Fruit fly (Drosophila melanogaster): ENCODE results near the gene polybromo.

The polybromo gene

DNA sequence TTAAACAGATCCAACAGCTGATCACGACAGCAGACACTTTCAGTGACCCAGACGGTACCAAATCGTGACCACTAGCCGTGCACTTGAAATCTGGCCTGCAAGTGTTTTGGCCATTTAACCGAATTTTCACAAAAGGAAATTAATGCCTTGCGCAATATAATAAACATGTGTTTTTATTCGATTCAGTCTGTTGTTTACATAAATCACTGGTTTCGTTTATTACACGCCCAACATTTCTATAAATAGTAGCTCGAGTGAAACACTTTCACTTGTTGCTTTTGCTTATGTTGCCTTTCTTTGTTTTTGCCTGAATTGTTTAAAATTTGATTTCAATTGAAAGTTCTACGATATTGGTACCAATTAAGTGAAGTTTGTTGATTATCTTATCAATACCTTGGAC, 7.3 kb upstream of the polybromo start (continued):
- no peak for TF ChIP-seq CG31441 (GFP tag; IDR thresholded peaks at IDR 0.05)
- peak in 1 of 2 experiments; percentile 51 for TF ChIP-seq Pdp1 (GFP tag; optimal IDR thresholded peaks at IDR 0.05)
- TF ChIP-seq sqz (GFP tag; optimal IDR thresholded peaks at IDR 0.05) = no peak
- no peak for TF ChIP-seq Hmr (GFP tag; optimal IDR thresholded peaks at IDR 0.05)
- TF ChIP-seq CG3995 (GFP tag; optimal IDR thresholded peaks at IDR 0.05) = peak; percentile 40
- no peak for TF ChIP-seq Eip74EF (GFP tag; optimal IDR thresholded peaks at IDR 0.05)
- peak; percentile 63 for TF ChIP-seq kni (GFP tag; optimal IDR thresholded peaks at IDR 0.05)
- TF ChIP-seq kah (GFP tag; optimal IDR thresholded peaks at IDR 0.05) = peak; percentile 77
- TF ChIP-seq CG13775 (GFP tag; optimal IDR thresholded peaks at IDR 0.05) = no peak
- TF ChIP-seq CG12744 (GFP tag; optimal IDR thresholded peaks at IDR 0.05) = no peak
- TF ChIP-seq nau (GFP tag; optimal IDR thresholded peaks at IDR 0.05) = no peak
- no peak for TF ChIP-seq btn (GFP tag; optimal IDR thresholded peaks at IDR 0.05)
- TF ChIP-seq Blimp-1 (GFP tag; optimal IDR thresholded peaks at IDR 0.05) = peak; percentile 70
- TF ChIP-seq CG18476 (GFP tag; optimal IDR thresholded peaks at IDR 0.05) = no peak
- TF ChIP-seq CG1529 (GFP tag; optimal IDR thresholded peaks at IDR 0.05) = no peak

DNA sequence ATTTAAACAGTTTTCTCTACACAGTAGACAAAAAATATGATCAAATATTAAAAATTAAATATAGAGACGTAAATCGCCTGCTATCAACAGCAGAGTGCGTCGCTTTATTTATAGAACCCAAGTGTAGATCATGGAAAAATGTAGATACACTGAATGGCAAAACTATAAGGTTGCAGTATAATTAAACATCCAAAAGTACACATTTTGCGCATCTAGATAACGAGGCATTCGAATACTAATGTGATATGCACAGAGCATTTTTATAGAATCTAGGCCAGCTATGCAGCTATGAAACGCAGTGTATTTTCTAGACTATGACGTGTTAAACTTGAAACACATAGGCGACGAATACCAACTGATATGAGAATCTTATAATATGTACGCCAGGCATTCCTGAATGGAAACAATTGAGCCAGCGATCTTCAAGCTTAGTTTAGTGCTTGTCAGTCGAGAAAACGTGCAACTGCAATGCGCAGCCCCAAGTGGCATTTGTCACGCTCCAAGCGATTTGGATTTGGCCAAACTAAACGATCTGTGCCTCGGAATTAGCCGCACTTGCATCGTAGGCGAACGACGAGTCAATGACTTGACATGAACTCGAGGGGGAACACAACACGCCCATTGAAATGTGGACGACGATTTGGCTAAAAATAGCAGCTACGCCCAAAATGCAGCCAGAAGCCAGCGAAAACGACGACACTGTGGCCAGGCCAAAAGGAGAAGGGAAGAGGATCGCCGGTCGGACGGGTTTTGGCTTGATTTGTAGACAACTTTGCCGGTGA, 6.0 kb upstream of the polybromo start:
- TF ChIP-seq CG14965 (GFP tag; optimal IDR thresholded peaks at IDR 0.05; ENCODE audit: borderline replicate concordance) (no peak), GATAe (GFP tag; conservative IDR thresholded peaks at IDR 0.05) (peak; percentile 41; the same call in 1 of the 2 replicates), Optix (GFP tag; IDR thresholded peaks at IDR 0.05) (peak; percentile 89), CG1603 (tag; optimal IDR thresholded peaks at IDR 0.05) (peak; percentile 91), CG13123 (GFP tag; optimal IDR thresholded peaks at IDR 0.05) (peak; percentile 73), ash1 (GFP tag; optimal IDR thresholded peaks at IDR 0.05) (peak; percentile 82), nau (GFP tag; optimal IDR thresholded peaks at IDR 0.05) (peak; percentile 76), CG1233 (GFP tag; optimal IDR thresholded peaks at IDR 0.05) (peak; percentile 83), sr (GFP tag; IDR thresholded peaks at IDR 0.05) (peak; percentile 72; the same call in 2 of the 3 replicates), crp (GFP tag; optimal IDR thresholded peaks at IDR 0.05) (peak in 1 of 2 experiments; percentile 39), dati (GFP tag; IDR thresholded peaks at IDR 0.05) (peak; percentile 65), CG17359 (tag; optimal IDR thresholded peaks at IDR 0.05) (peak; percentile 93), ewg (GFP tag; optimal IDR thresholded peaks at IDR 0.05) (peak; percentile 73), grau (tag; optimal IDR thresholded peaks at IDR 0.05) (peak; percentile 91), vvl (GFP tag; IDR thresholded peaks at IDR 0.05) (peak; percentile 95), Usf (GFP tag; optimal IDR thresholded peaks at IDR 0.05) (peak; percentile 60), CG10321 (GFP tag; IDR thresholded peaks at IDR 0.05) (peak; percentile 55; the same call in 1 of the 2 replicates), CG15269 (tag; optimal IDR thresholded peaks at IDR 0.05) (peak; percentile 95), CG17568 (GFP tag; optimal IDR thresholded peaks at IDR 0.05) (peak; percentile 85), CG30020 (tag; optimal IDR thresholded peaks at IDR 0.05) (peak; percentile 41), ap (GFP tag; IDR thresholded peaks at IDR 0.05) (peak; percentile 79), Hr78 (GFP tag; optimal IDR thresholded peaks at IDR 0.05) (peak in 1 of 2 experiments; percentile 63), Mes4 (GFP tag; optimal IDR thresholded peaks at IDR 0.05) (peak; percentile 77), amos (GFP tag; IDR thresholded peaks at IDR 0.05; ENCODE audit: partially characterized antibody) (no peak), sob (GFP tag; IDR thresholded peaks at IDR 0.05) (peak; percentile 95), phol (tag; optimal IDR thresholded peaks at IDR 0.05) (peak; percentile 82), inv (GFP tag; IDR thresholded peaks at IDR 0.05; ENCODE audit: partially characterized antibody) (no peak), gsb (GFP tag; IDR thresholded peaks at IDR 0.05) (peak; percentile 87), lab (GFP tag; optimal IDR thresholded peaks at IDR 0.05) (peak; percentile 95), CG30431 (GFP tag; optimal IDR thresholded peaks at IDR 0.05) (peak; percentile 73), Scr (GFP tag; IDR thresholded peaks at IDR 0.05; ENCODE audit: partially characterized antibody) (no peak), chif (GFP tag; optimal IDR thresholded peaks at IDR 0.05) (peak; percentile 75 to 82), shn (GFP tag; optimal IDR thresholded peaks at IDR 0.05) (peak; percentile 77)
